Worm (Caenorhabditis elegans) whole organism, late embryonic: ENCODE measurements around the gene fat-3.

Experiments used
- ceh-24 ChIP-seq: sonication (generic microtip); optimal IDR thresholded peaks from 2 replicates; lab custom pipeline; 2016; ENCODE audit warnings: mild to moderate bottlenecking, missing genetic modification characterization, missing compliant biosample characterization
- hlh-30 ChIP-seq: sonication (generic microtip); optimal IDR thresholded peaks from 2 replicates; lab custom pipeline; 2017; ENCODE audit warnings: antibody characterized with exemption, missing genetic modification characterization, missing compliant biosample characterization; ENCODE audit not compliant: insufficient read depth
- lim-6 ChIP-seq: sonication (generic microtip); optimal IDR thresholded peaks from 2 replicates; lab custom pipeline; 2016; ENCODE audit warnings: missing genetic modification characterization, missing compliant biosample characterization
- nfya-1 ChIP-seq: sonication (generic microtip); optimal IDR thresholded peaks from 2 replicates; lab custom pipeline; 2017; ENCODE audit warnings: missing genetic modification characterization, mild to moderate bottlenecking, missing compliant biosample characterization, antibody characterized with exemption, moderate library complexity
- sox-2 ChIP-seq: fragments of 200-800 bp; sonication (Bioruptor generic); IDR thresholded peaks from 2 replicates; pipeline ENCODE4 v1.3.6; 2022; ENCODE audit warnings: missing genetic modification reagents, missing genetic modification characterization, missing compliant biosample characterization
- unc-86 ChIP-seq: sonication (generic microtip); optimal IDR thresholded peaks from 2 replicates; lab custom pipeline; 2016; ENCODE audit warnings: missing genetic modification characterization, missing compliant biosample characterization

ce11 chrIV:9761751-9762150 lies 41.1 kb upstream of the fat-3 start:
- TF ChIP-seq hlh-30 (tag; lab: Kevin White, UChicago) (no peak), lim-6 (tag; lab: Kevin White, UChicago) (no peak), nfya-1 (tag; lab: Kevin White, UChicago) (no peak), ceh-24 (tag; lab: Kevin White, UChicago) (no peak), unc-86 (no peak), sox-2 (GFP tag; lab: Robert Waterston, UW) (no peak)
